Worm (Caenorhabditis elegans) whole organism, dauer: ENCODE results near the gene D2024.1.
"Not testable (repeated sequence)": the region's sequence is repeated elsewhere in the genome, so short reads cannot be mapped to it uniquely, and the experiment has no call there.

Source experiments
- unc-62 ChIP-seq: sonication (generic microtip); optimal IDR thresholded peaks from 2 replicates; lab custom pipeline; 2017; ENCODE audit warnings: missing biosample characterization, missing genetic modification reagents, missing genetic modification characterization

The D2024.1 gene

ce11 chrIV:7247243-7247642 lies at the start of gene D2024.1:
TSS of gene D2024.1 (plus strand) at chrIV:7247543.
- TF ChIP-seq unc-62 (GFP tag; lab: Kevin White, UChicago), result not testable (repeated sequence)

ce11 chrIV:7203696-7204095 lies 43.6 kb upstream of the D2024.1 start, which contains the start of gene R13A1.3:
TSS of gene R13A1.3 (plus strand) at chrIV:7203996.
- TF ChIP-seq unc-62 (GFP tag; lab: Kevin White, UChicago), result no peak

ce11 chrIV:7205969-7206368 lies 41.4 kb upstream of the D2024.1 start, which contains the start of gene kcc-1:
TSS of gene kcc-1 (plus strand) at chrIV:7206269.
- no peak for TF ChIP-seq unc-62 (GFP tag; lab: Kevin White, UChicago)

ce11 chrIV:7208961-7209360 lies 38.4 kb upstream of the D2024.1 start:
- no peak for TF ChIP-seq unc-62 (GFP tag; lab: Kevin White, UChicago)

ce11 chrIV:7211313-7211712 lies 36.0 kb upstream of the D2024.1 start:
- no peak for TF ChIP-seq unc-62 (GFP tag; lab: Kevin White, UChicago)

- no peak for TF ChIP-seq unc-62 (GFP tag; lab: Kevin White, UChicago)
Observed at ce11 chrIV:7212769-7213168, 34.6 kb upstream of the D2024.1 start.

- no peak for TF ChIP-seq unc-62 (GFP tag; lab: Kevin White, UChicago)
Observed at ce11 chrIV:7216210-7216609, 31.1 kb upstream of the D2024.1 start.

ce11 chrIV:7219398-7220087 lies 27.8 kb upstream of the D2024.1 start, which contains the start of the genes glb-23 and R13A1.1:
TSS of gene glb-23 (minus strand) at chrIV:7219498.
TSS of gene R13A1.1 (plus strand) at chrIV:7220037.
- TF ChIP-seq unc-62 (GFP tag; lab: Kevin White, UChicago), result no peak

ce11 chrIV:7222088-7222487 lies 25.3 kb upstream of the D2024.1 start:
- no peak for TF ChIP-seq unc-62 (GFP tag; lab: Kevin White, UChicago)

- TF ChIP-seq unc-62 (GFP tag; lab: Kevin White, UChicago), result no peak
Observed at ce11 chrIV:7227072-7227471, 20.3 kb upstream of the D2024.1 start, which contains the start of gene R13A1.10. TSS of gene R13A1.10 (minus strand) at chrIV:7227172.

- no peak for TF ChIP-seq unc-62 (GFP tag; lab: Kevin White, UChicago)
Observed at ce11 chrIV:7228208-7228607, 19.1 kb upstream of the D2024.1 start, which contains the start of gene D2024.5. TSS of gene D2024.5 (minus strand) at chrIV:7228308.

ce11 chrIV:7230198-7230597 lies 17.1 kb upstream of the D2024.1 start, which contains the start of gene cap-1:
TSS of gene cap-1 (minus strand) at chrIV:7230223.
- no peak for TF ChIP-seq unc-62 (GFP tag; lab: Kevin White, UChicago)

ce11 chrIV:7230935-7231334 lies 16.4 kb upstream of the D2024.1 start, which contains the start of gene D2024.4:
TSS of gene D2024.4 (plus strand) at chrIV:7231235.
- no peak for TF ChIP-seq unc-62 (GFP tag; lab: Kevin White, UChicago)

- TF ChIP-seq unc-62 (GFP tag; lab: Kevin White, UChicago), result no peak
Observed at ce11 chrIV:7233566-7234014, 13.8 kb upstream of the D2024.1 start.

- TF ChIP-seq unc-62 (GFP tag; lab: Kevin White, UChicago), result no peak
Observed at ce11 chrIV:7234623-7235022, 12.7 kb upstream of the D2024.1 start.

ce11 chrIV:7235382-7235917 lies 11.9 kb upstream of the D2024.1 start:
- no peak for TF ChIP-seq unc-62 (GFP tag; lab: Kevin White, UChicago)
